Worm (Caenorhabditis elegans) whole organism, L4 larva: Measurements from ENCODE around the gene acs-20.

Source experiments
- jun-1 ChIP-seq: fragments of 150-350 bp; optimal IDR thresholded peaks from 2 replicates; lab custom pipeline; 2014; ENCODE audit warnings: missing biosample characterization, missing genetic modification reagents, missing genetic modification characterization
- nhr-48 ChIP-seq: sonication (generic microtip); optimal IDR thresholded peaks from 2 replicates; lab custom pipeline; 2016; ENCODE audit warnings: mild to moderate bottlenecking, missing genetic modification characterization, missing compliant biosample characterization
- zip-2 ChIP-seq: fragments of 150-350 bp; optimal IDR thresholded peaks from 2 replicates; lab custom pipeline; 2014; ENCODE audit warnings: missing biosample characterization, missing genetic modification characterization

- TF ChIP-seq jun-1 (no peak), nhr-48 (tag; lab: Kevin White, UChicago) (no peak), zip-2 (no peak)
Observed at ce11 chrIV:12435442-12435841, 36.9 kb upstream of the acs-20 start, which contains the start of gene irg-4.
